Worm (Caenorhabditis elegans) whole organism, L3 larva: ENCODE data around the gene paic-1.

Source experiments
- ZK546.5 ChIP-seq: sonication (generic microtip); optimal IDR thresholded peaks from 2 replicates; lab custom pipeline; 2017; ENCODE audit warnings: missing biosample characterization, missing genetic modification characterization
- ceh-28 ChIP-seq: fragments of 150-350 bp; optimal IDR thresholded peaks from 2 replicates; lab custom pipeline; 2014; ENCODE audit warnings: missing biosample characterization, missing genetic modification reagents, missing genetic modification characterization
- elt-1 ChIP-seq: fragments of 150-350 bp; optimal IDR thresholded peaks from 2 replicates; lab custom pipeline; 2014; ENCODE audit warnings: missing biosample characterization, missing genetic modification characterization
- fkh-10 ChIP-seq: sonication (generic microtip); optimal IDR thresholded peaks from 2 replicates; lab custom pipeline; 2017; ENCODE audit warnings: missing biosample characterization, missing genetic modification reagents, missing genetic modification characterization
- lin-15B ChIP-seq: fragments of 150-350 bp; optimal IDR thresholded peaks from 2 replicates; lab custom pipeline; 2014; ENCODE audit warnings: missing biosample characterization, missing genetic modification characterization
- nhr-237 ChIP-seq: fragments of 150-350 bp; optimal IDR thresholded peaks from 2 replicates; lab custom pipeline; 2014; ENCODE audit warnings: missing biosample characterization, missing genetic modification characterization
- nhr-25 ChIP-seq: sonication (generic microtip); optimal IDR thresholded peaks from 2 replicates; lab custom pipeline; 2017; ENCODE audit warnings: missing biosample characterization, missing genetic modification characterization
- nhr-28 ChIP-seq: fragments of 150-350 bp; optimal IDR thresholded peaks from 2 replicates; lab custom pipeline; 2014; ENCODE audit warnings: missing biosample characterization, missing genetic modification characterization
- nhr-76 ChIP-seq: fragments of 150-350 bp; sonication (generic microtip); optimal IDR thresholded peaks from 5 replicates; lab custom pipeline; 2014; ENCODE audit warnings: missing biosample characterization, missing genetic modification characterization
- tbx-2 ChIP-seq: sonication (generic microtip); optimal IDR thresholded peaks from 2 replicates; lab custom pipeline; 2016; ENCODE audit warnings: mild to moderate bottlenecking, missing genetic modification characterization, missing compliant biosample characterization

- TF ChIP-seq tbx-2 (tag; lab: Kevin White, UChicago) (no peak), nhr-28 (tag; lab: Kevin White, UChicago) (no peak), lin-15B (tag; lab: Kevin White, UChicago) (no peak), nhr-76 (tag; lab: Kevin White, UChicago) (no peak), nhr-25 (tag; lab: Kevin White, UChicago) (no peak), ceh-28 (tag; lab: Kevin White, UChicago) (no peak), ZK546.5 (no peak), fkh-10 (GFP tag; lab: Kevin White, UChicago) (no peak), elt-1 (no peak), nhr-237 (tag; lab: Kevin White, UChicago) (no peak)
Observed at ce11 chrII:4383306-4383705, 11.0 kb upstream of the paic-1 start, which contains the start of gene fkh-6.
